Fruit fly (Drosophila melanogaster): ENCODE measurements around the gene CG3939.

CG3939 gene

DNA sequence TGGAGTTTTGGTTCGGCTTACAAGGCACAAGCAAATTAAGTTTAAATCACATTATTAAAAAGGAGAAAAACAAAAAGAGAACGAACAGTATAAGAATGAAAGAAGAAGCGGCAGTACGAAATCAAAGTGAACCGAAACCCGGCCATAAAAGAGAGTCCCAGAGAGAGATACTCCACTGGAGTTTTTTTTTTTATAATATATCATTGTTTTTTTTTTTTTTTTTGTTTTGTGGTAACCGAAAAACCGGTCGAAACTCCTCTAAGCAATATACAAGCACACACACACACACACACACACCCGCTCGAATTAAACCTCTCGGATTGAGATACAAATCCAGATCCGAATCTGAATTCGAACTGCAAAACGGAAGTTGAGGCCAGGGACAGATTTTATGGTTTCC, 16.2 kb upstream of the CG3939 start:
- no peak for TF ChIP-seq CrebA (GFP tag; optimal IDR thresholded peaks at IDR 0.05; ENCODE audit: borderline replicate concordance)
- peak; percentile 53 for TF ChIP-seq psq (GFP tag; optimal IDR thresholded peaks at IDR 0.05)

dm6 chrX:3161542-3162377, 13.1 kb upstream of the CG3939 start:
- TF ChIP-seq Rel (GFP tag; optimal IDR thresholded peaks at IDR 0.05) (no peak), Rel (tag; optimal IDR thresholded peaks at IDR 0.05) (no peak), Hr83 (GFP tag; optimal IDR thresholded peaks at IDR 0.05; ENCODE audit: poor library complexity, severe bottlenecking) (peak; percentile 45), CrebA (GFP tag; optimal IDR thresholded peaks at IDR 0.05; ENCODE audit: borderline replicate concordance) (peak; percentile 28), dl (GFP tag; optimal IDR thresholded peaks at IDR 0.05; ENCODE audit: insufficient read depth in 1 of 2, partially characterized antibody in 2 of 2) (peak in 1 of 2 experiments; percentile 37), Hr78 (GFP tag; optimal IDR thresholded peaks at IDR 0.05) (no peak), Myc (optimal IDR thresholded peaks at IDR 0.05) (no peak)

- TF ChIP-seq Myc (optimal IDR thresholded peaks at IDR 0.05) (peak; percentile 80), sage (GFP tag; optimal IDR thresholded peaks at IDR 0.05) (peak; percentile 76), Vsx2 (GFP tag; optimal IDR thresholded peaks at IDR 0.05; ENCODE audit: partially characterized antibody) (peak; percentile 10), ey (GFP tag; optimal IDR thresholded peaks at IDR 0.05) (peak; percentile 96), usp (GFP tag; optimal IDR thresholded peaks at IDR 0.05) (no peak), Abd-B (GFP tag; optimal IDR thresholded peaks at IDR 0.05) (no peak), Hnf4 (GFP tag; optimal IDR thresholded peaks at IDR 0.05) (peak; percentile 92), dsf (GFP tag; optimal IDR thresholded peaks at IDR 0.05; ENCODE audit: borderline replicate concordance) (peak; percentile 68), Jra (GFP tag; optimal IDR thresholded peaks at IDR 0.05) (peak; percentile 81), CrebA (GFP tag; optimal IDR thresholded peaks at IDR 0.05; ENCODE audit: borderline replicate concordance) (no peak), Sp1 (GFP tag; optimal IDR thresholded peaks at IDR 0.05) (peak; percentile 91), br (GFP tag; optimal IDR thresholded peaks at IDR 0.05) (peak; percentile 93), foxo (GFP tag; optimal IDR thresholded peaks at IDR 0.05) (peak in 1 of 2 experiments; percentile 95), dmrt93B (GFP tag; optimal IDR thresholded peaks at IDR 0.05) (peak; percentile 87), jim (GFP tag; optimal IDR thresholded peaks at IDR 0.05) (no peak), pan (optimal IDR thresholded peaks at IDR 0.05) (no peak), CG32264 (GFP tag; optimal IDR thresholded peaks at IDR 0.05) (peak; percentile 66), HLH106 (tag; optimal IDR thresholded peaks at IDR 0.05) (peak; percentile 92), OdsH (GFP tag; optimal IDR thresholded peaks at IDR 0.05) (peak; percentile 93), CG9705 (GFP tag; optimal IDR thresholded peaks at IDR 0.05) (peak; percentile 84), Dif (GFP tag; optimal IDR thresholded peaks at IDR 0.05; ENCODE audit: partially characterized antibody) (peak; percentile 53), h (GFP tag; optimal IDR thresholded peaks at IDR 0.05) (peak; percentile 94), rgr (GFP tag; optimal IDR thresholded peaks at IDR 0.05) (peak; percentile 94), Hr78 (GFP tag; optimal IDR thresholded peaks at IDR 0.05) (no peak), Rel (GFP tag; optimal IDR thresholded peaks at IDR 0.05) (peak; percentile 1), Rel (tag; optimal IDR thresholded peaks at IDR 0.05) (peak; percentile 63), Mio (GFP tag; optimal IDR thresholded peaks at IDR 0.05) (no peak), woc (GFP tag; optimal IDR thresholded peaks at IDR 0.05) (peak; percentile 96), N (GFP tag; optimal IDR thresholded peaks at IDR 0.05) (peak; percentile 66), GATAd (GFP tag; optimal IDR thresholded peaks at IDR 0.05) (no peak), psq (GFP tag; optimal IDR thresholded peaks at IDR 0.05) (peak; percentile 97), Hr83 (GFP tag; optimal IDR thresholded peaks at IDR 0.05; ENCODE audit: poor library complexity, severe bottlenecking) (no peak), fru (GFP tag; optimal IDR thresholded peaks at IDR 0.05) (peak; percentile 96), tai (GFP tag; optimal IDR thresholded peaks at IDR 0.05) (no peak), brk (GFP tag; optimal IDR thresholded peaks at IDR 0.05) (peak; percentile 85), Dfd (GFP tag; optimal IDR thresholded peaks at IDR 0.05) (no peak), lola (GFP tag; optimal IDR thresholded peaks at IDR 0.05) (no peak), sv (GFP tag; optimal IDR thresholded peaks at IDR 0.05) (peak; percentile 96), dl (GFP tag; optimal IDR thresholded peaks at IDR 0.05; ENCODE audit: insufficient read depth in 1 of 2, partially characterized antibody in 2 of 2) (peak; percentile 12 to 40)
These were observed 12.2 kb upstream of the CG3939 start for dm6 chrX:3162405-3163256.

Measured in whole organism, wandering third instar larva.